Worm (Caenorhabditis elegans) whole organism, L4 larva: Measurements from ENCODE around the gene F25G6.9.
"Not testable (repeated sequence)": the region's sequence is repeated elsewhere in the genome, so short reads cannot be mapped to it uniquely, and the experiment has no call there.

Experiments
- F10B5.3 ChIP-seq: sonication (generic microtip); optimal IDR thresholded peaks from 2 replicates; lab custom pipeline; 2016; ENCODE audit warnings: mild to moderate bottlenecking, missing genetic modification characterization, missing compliant biosample characterization
- F37D6.2 ChIP-seq: sonication (generic microtip); optimal IDR thresholded peaks from 2 replicates; lab custom pipeline; 2016; ENCODE audit warnings: mild to moderate bottlenecking, missing genetic modification characterization, missing compliant biosample characterization
- T26A8.4 ChIP-seq: fragments of 200-800 bp; sonication (Bioruptor generic); IDR thresholded peaks from 2 replicates; pipeline ENCODE4 v1.3.6; 2022; ENCODE audit warnings: missing genetic modification characterization, missing compliant biosample characterization
- Y5F2A.4 ChIP-seq: fragments of 200-800 bp; sonication (Bioruptor generic); optimal IDR thresholded peaks from 2 replicates; lab custom pipeline; 2018; ENCODE audit warnings: mild to moderate bottlenecking, missing genetic modification characterization, missing compliant biosample characterization
- aha-1 ChIP-seq: fragments of 150-350 bp; peaks from one replicate; lab custom pipeline; 2014; ENCODE audit warnings: missing biosample characterization, missing genetic modification characterization
- aly-2 ChIP-seq: sonication (generic microtip); optimal IDR thresholded peaks from 2 replicates; lab custom pipeline; 2018; ENCODE audit warnings: missing biosample characterization, missing genetic modification characterization
- arid-1 ChIP-seq: fragments of 200-800 bp; sonication (Bioruptor generic); conservative IDR thresholded peaks from 2 replicates; pipeline ENCODE4 v1.3.6; 2022; ENCODE audit warnings: missing genetic modification reagents, missing genetic modification characterization, missing compliant biosample characterization
- ceh-82 ChIP-seq: sonication (generic microtip); optimal IDR thresholded peaks from 2 replicates; lab custom pipeline; 2017; ENCODE audit warnings: missing biosample characterization, missing genetic modification characterization
- daf-12 ChIP-seq: fragments of 150-350 bp; optimal IDR thresholded peaks from 2 replicates; lab custom pipeline; 2014; ENCODE audit warnings: missing biosample characterization, missing genetic modification reagents, missing genetic modification characterization
- daf-16 ChIP-seq, 3 experiments: sonication (generic microtip); optimal IDR thresholded peaks; 2 replicates each; lab custom pipeline; 2016 to 2017; ENCODE audit warnings: missing genetic modification characterization in 3 of 3, missing genetic modification reagents in 3 of 3, mild to moderate bottlenecking in 2 of 3, missing compliant biosample characterization in 2 of 3, missing biosample characterization in 1 of 3, moderate library complexity in 1 of 3
- daf-19 ChIP-seq: fragments of 200-800 bp; sonication (Bioruptor generic); conservative IDR thresholded peaks from 2 replicates; pipeline ENCODE4 v1.3.6; 2022; ENCODE audit warnings: missing genetic modification characterization, missing compliant biosample characterization
- dmd-6 ChIP-seq: fragments of 200-800 bp; sonication (Bioruptor generic); IDR thresholded peaks from 2 replicates; pipeline ENCODE4 v1.3.6; 2022; ENCODE audit warnings: missing genetic modification reagents, missing genetic modification characterization, missing compliant biosample characterization
- dmd-9 ChIP-seq: fragments of 200-800 bp; sonication (Bioruptor generic); IDR thresholded peaks from 2 replicates; pipeline ENCODE4 v1.3.6; 2022; ENCODE audit warnings: missing genetic modification reagents, missing genetic modification characterization, missing compliant biosample characterization
- dpl-1 ChIP-seq: fragments of 150-350 bp; optimal IDR thresholded peaks from 2 replicates; lab custom pipeline; 2014; ENCODE audit warnings: missing biosample characterization, missing genetic modification reagents, missing genetic modification characterization
- duxl-1 ChIP-seq: sonication (generic microtip); optimal IDR thresholded peaks from 2 replicates; lab custom pipeline; 2016; ENCODE audit warnings: mild to moderate bottlenecking, missing genetic modification characterization, moderate library complexity, missing compliant biosample characterization; ENCODE audit not compliant: poor library complexity
- egl-43 ChIP-seq: fragments of 200-800 bp; sonication (Bioruptor generic); IDR thresholded peaks from 2 replicates; pipeline ENCODE4 v1.3.6; 2022; ENCODE audit warnings: missing genetic modification reagents, missing genetic modification characterization, missing compliant biosample characterization
- hmg-1.1 ChIP-seq: fragments of 200-800 bp; sonication (Bioruptor generic); IDR thresholded peaks from 2 replicates; pipeline ENCODE4 v1.3.6; 2022; ENCODE audit warnings: missing genetic modification reagents, missing genetic modification characterization, missing compliant biosample characterization
- lin-1 ChIP-seq: fragments of 200-800 bp; sonication (Bioruptor generic); IDR thresholded peaks from 2 replicates; pipeline ENCODE4 v1.3.6; 2022; ENCODE audit warnings: missing genetic modification reagents, missing genetic modification characterization, missing compliant biosample characterization
- lin-29 ChIP-seq: fragments of 200-800 bp; sonication (Bioruptor generic); IDR thresholded peaks from 2 replicates; pipeline ENCODE4 v1.3.6; 2022; ENCODE audit warnings: missing genetic modification reagents, missing genetic modification characterization, missing compliant biosample characterization
- lir-3 ChIP-seq: sonication (generic microtip); optimal IDR thresholded peaks from 2 replicates; lab custom pipeline; 2016; ENCODE audit warnings: mild to moderate bottlenecking, missing genetic modification characterization, missing compliant biosample characterization
- mep-1 ChIP-seq: fragments of 150-350 bp; sonication (generic microtip); optimal IDR thresholded peaks from 3 replicates; lab custom pipeline; 2014; ENCODE audit warnings: missing biosample characterization, missing genetic modification characterization
- mxl-3 ChIP-seq: fragments of 200-800 bp; sonication (Bioruptor generic); optimal IDR thresholded peaks from 2 replicates; lab custom pipeline; 2018; ENCODE audit warnings: mild to moderate bottlenecking, missing genetic modification characterization, missing compliant biosample characterization
- nhr-11 ChIP-seq: fragments of 150-350 bp; optimal IDR thresholded peaks from 2 replicates; lab custom pipeline; 2014; ENCODE audit warnings: missing biosample characterization, missing genetic modification characterization
- nhr-25 ChIP-seq: sonication (generic microtip); optimal IDR thresholded peaks from 2 replicates; lab custom pipeline; 2017; ENCODE audit warnings: missing genetic modification characterization, mild to moderate bottlenecking, missing compliant biosample characterization, antibody characterized with exemption, moderate library complexity, borderline replicate concordance; ENCODE audit not compliant: insufficient read depth
- nhr-28 ChIP-seq: fragments of 150-350 bp; optimal IDR thresholded peaks from 2 replicates; lab custom pipeline; 2014; ENCODE audit warnings: missing biosample characterization, missing genetic modification characterization
- nhr-42 ChIP-seq: fragments of 200-800 bp; sonication (Bioruptor generic); IDR thresholded peaks from 2 replicates; pipeline ENCODE4 v1.3.6; 2022; ENCODE audit warnings: missing genetic modification characterization, missing compliant biosample characterization
- pha-4 ChIP-seq, 2 experiments: fragments of 150-350 bp in 1 of 2; fragments of 200-800 bp in 1 of 2; sonication (Bioruptor generic) in 1 of 2; IDR thresholded peaks in 1 of 2; optimal IDR thresholded peaks in 1 of 2; 2 replicates each; pipeline versions ENCODE4 v1.3.6 to Lab custom; 2014 to 2022; ENCODE audit warnings: missing genetic modification characterization in 2 of 2, missing genetic modification reagents in 2 of 2, missing biosample characterization in 1 of 2, missing compliant biosample characterization in 1 of 2
- php-3 ChIP-seq: fragments of 200-800 bp; sonication (Bioruptor generic); IDR thresholded peaks from 2 replicates; pipeline ENCODE4 v1.3.6; 2022; ENCODE audit warnings: missing genetic modification reagents, missing genetic modification characterization, missing compliant biosample characterization
- rbr-2 ChIP-seq: sonication (generic microtip); optimal IDR thresholded peaks from 2 replicates; lab custom pipeline; 2016; ENCODE audit warnings: missing genotype, missing genetic modification characterization, missing compliant biosample characterization
- set-16 ChIP-seq: fragments of 200-800 bp; sonication (Bioruptor generic); IDR thresholded peaks from 2 replicates; pipeline ENCODE4 v1.3.6; 2022; ENCODE audit warnings: missing genetic modification reagents, missing genetic modification characterization, missing compliant biosample characterization
- tra-1 ChIP-seq: fragments of 200-800 bp; sonication (Bioruptor generic); IDR thresholded peaks from 2 replicates; pipeline ENCODE4 v1.3.6; 2022; ENCODE audit warnings: missing genetic modification reagents, missing genetic modification characterization, missing compliant biosample characterization
- unc-39 ChIP-seq: sonication (generic microtip); optimal IDR thresholded peaks from 2 replicates; lab custom pipeline; 2017; ENCODE audit warnings: missing biosample characterization, missing genetic modification characterization
- zip-2 ChIP-seq: fragments of 150-350 bp; optimal IDR thresholded peaks from 2 replicates; lab custom pipeline; 2014; ENCODE audit warnings: missing biosample characterization, missing genetic modification characterization
- ztf-11 ChIP-seq: fragments of 150-350 bp; optimal IDR thresholded peaks from 2 replicates; lab custom pipeline; 2014; ENCODE audit warnings: missing biosample characterization, missing genetic modification characterization

F25G6.9 gene

DNA sequence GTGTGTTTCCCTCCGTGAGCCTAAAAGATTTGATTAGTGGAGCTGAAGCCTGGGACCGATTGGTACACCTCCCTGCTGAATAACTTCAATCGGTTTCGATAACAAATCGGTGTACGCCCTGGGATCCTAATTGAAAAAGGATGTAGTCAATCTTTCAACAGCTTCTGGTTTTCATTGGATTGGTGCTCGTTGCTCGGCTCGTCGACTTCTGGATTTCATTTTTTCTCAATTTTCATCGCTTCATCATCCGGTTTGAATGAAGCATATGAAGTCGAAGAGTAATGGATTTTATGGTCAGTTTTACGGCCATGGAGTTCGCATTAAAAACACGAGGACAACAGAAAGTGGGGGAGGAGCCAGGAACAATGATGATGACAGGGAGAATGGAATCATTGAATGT is 13.8 kb downstream of the F25G6.9 start:
- TF ChIP-seq mep-1 (tag; lab: Kevin White, UChicago): no peak
- no peak for TF ChIP-seq zip-2
- no peak for TF ChIP-seq lir-3 (tag; lab: Kevin White, UChicago)

ce11 chrV:8552460-8552859 is 17.3 kb downstream of the F25G6.9 start, which contains the start of gene acr-15:
Gene acr-15, plus strand, starts transcription at chrV:8552695.
- TF ChIP-seq nhr-11 (tag; lab: Kevin White, UChicago) (peak; percentile 14), daf-19 (GFP tag; lab: Robert Waterston, UW) (no peak)

DNA sequence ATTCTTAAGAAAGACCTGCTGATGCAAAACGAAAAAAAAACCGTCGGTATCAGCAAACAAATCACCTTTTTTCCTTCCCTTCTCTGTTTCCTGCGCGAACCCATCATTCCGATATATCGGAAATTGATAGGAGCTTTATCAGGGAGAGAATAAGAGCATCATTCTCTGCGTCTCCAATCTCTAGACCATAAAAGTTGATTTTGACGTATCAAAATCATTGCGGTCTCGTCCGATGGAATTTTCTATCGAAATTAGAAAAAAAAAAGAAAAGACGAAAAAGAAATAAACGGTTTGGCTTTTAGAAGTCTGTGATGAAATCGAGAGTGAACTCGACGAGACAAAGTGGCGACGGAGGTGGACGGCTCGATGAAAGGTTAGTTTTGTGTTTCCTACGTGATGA is 20.8 kb downstream of the F25G6.9 start, which contains the start of gene stdh-4:
Gene stdh-4 (plus strand): TSS at position 301 of the 400 bp plus-strand sequence.
- TF ChIP-seq dmd-6 (GFP tag; lab: Robert Waterston, UW): 0 out of 2 replicates have a peak, but pooled peaks have one; percentile 13
- TF ChIP-seq mep-1 (tag; lab: Kevin White, UChicago): no peak

- TF ChIP-seq F37D6.2 (tag; lab: Kevin White, UChicago) (no peak), set-16 (peak; percentile 90)
Measured at ce11 chrV:8545531-8546224, 24.1 kb downstream of the F25G6.9 start, which contains the start of the genes slc-17.8 and asns-1. Gene slc-17.8, minus strand, starts transcription at chrV:8545581. Gene asns-1, plus strand, starts transcription at chrV:8546174.

- TF ChIP-seq arid-1 (GFP tag; lab: Robert Waterston, UW) (no peak), aly-2 (tag; lab: Kevin White, UChicago) (no peak), ceh-82 (tag; lab: Kevin White, UChicago) (no peak), ztf-11 (tag; lab: Kevin White, UChicago) (no peak), nhr-25 (tag; lab: Kevin White, UChicago) (no peak), Y5F2A.4 (GFP tag; lab: Kevin White, UChicago) (no peak)
Measured at ce11 chrV:8537031-8537430, 32.8 kb downstream of the F25G6.9 start, which contains the start of gene otpl-4. Gene otpl-4, plus strand, starts transcription at chrV:8537331.

DNA sequence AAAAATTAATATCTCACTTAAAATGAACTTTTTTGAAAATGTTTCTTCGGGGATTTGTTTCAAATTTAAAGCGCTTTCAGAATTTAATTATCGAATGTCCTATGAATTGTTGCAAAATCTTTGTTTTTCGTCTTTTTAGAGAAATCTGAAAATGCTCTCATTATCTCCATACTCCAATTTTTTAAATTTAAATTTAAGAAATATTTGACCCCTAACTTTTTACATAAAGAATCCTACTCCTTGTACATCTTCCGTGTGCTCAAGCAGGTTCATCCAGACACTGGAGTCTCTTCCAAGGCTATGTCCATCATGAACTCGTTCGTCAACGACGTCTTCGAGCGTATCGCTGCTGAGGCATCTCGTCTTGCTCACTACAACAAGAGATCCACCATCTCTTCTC is 33.6 kb downstream of the F25G6.9 start, which contains the start of gene his-39:
Gene his-39 (plus strand): TSS at position 301 of the 400 bp plus-strand sequence.
- TF ChIP-seq lir-3 (tag; lab: Kevin White, UChicago) (no peak), rbr-2 (no peak), lin-29 (GFP tag; lab: Robert Waterston, UW) (no peak), unc-39 (tag; lab: Kevin White, UChicago) (no peak), nhr-28 (tag; lab: Kevin White, UChicago) (no peak), duxl-1 (no peak), daf-16 (GFP tag; optimal IDR thresholded peaks at IDR 0.05; lab: Kevin White, UChicago) (no peak), daf-16 (tag; optimal IDR thresholded peaks at IDR 0.05; lab: Kevin White, UChicago) (no peak), ceh-82 (tag; lab: Kevin White, UChicago) (no peak), daf-12 (tag; lab: Kevin White, UChicago) (no peak), dpl-1 (no peak)

DNA sequence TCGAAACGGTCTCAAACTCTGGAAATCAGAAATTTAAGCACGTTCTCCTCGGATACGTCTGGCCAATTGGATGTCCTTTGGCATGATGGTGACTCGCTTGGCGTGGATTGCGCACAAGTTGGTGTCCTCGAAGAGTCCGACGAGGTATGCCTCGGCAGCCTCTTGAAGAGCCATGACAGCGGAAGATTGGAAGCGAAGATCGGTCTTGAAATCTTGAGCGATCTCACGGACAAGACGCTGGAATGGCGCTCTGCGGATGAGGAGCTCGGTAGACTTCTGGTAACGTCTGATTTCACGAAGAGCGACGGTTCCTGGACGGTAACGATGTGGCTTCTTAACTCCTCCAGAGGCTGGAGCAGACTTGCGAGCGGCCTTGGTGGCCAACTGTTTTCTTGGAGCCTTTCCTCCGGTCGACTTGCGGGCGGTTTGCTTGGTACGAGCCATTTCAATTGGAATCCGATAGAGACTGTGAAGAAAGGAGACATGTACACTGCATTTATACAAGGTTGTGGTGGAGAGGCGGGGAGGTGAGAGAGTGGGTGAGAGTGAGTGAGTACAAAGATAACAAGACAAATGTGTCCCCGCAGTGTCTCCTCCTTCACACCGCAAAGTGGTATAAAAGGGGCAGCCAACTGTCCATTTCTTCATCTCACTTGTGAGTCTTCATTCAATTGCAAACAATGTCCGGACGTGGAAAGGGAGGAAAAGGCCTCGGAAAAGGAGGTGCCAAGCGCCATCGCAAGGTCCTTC is 35.1 kb downstream of the F25G6.9 start, which contains the start of the genes his-6 and his-5:
Gene his-6 (minus strand): TSS at position 444 of the 750 bp plus-strand sequence.
Gene his-5 (plus strand): TSS at position 681 of the 750 bp plus-strand sequence.
- TF ChIP-seq tra-1 (GFP tag; lab: Robert Waterston, UW): peak; percentile 14; the same call in 1 of the 2 replicates
- TF ChIP-seq nhr-42 (GFP tag; lab: Robert Waterston, UW): peak; percentile 80
- peak; percentile 5 for TF ChIP-seq mxl-3 (GFP tag; lab: Kevin White, UChicago)
- peak; percentile 89 for TF ChIP-seq pha-4 (GFP tag; IDR thresholded peaks at IDR 0.05; lab: Robert Waterston, UW)
- not testable (repeated sequence) for TF ChIP-seq pha-4 (tag; optimal IDR thresholded peaks at IDR 0.05; lab: Kevin White, UChicago)
- TF ChIP-seq lin-1 (GFP tag; lab: Robert Waterston, UW): 0 out of 2 replicates have a peak, but pooled peaks have one; percentile 16
- TF ChIP-seq aha-1: peak; percentile 4
- peak; percentile 30; the same call in 1 of the 2 replicates for TF ChIP-seq hmg-1.1 (GFP tag; lab: Robert Waterston, UW)
- peak; percentile 56; the same call in 1 of the 2 replicates for TF ChIP-seq egl-43 (GFP tag; lab: Robert Waterston, UW)
- TF ChIP-seq php-3 (GFP tag; lab: Robert Waterston, UW): peak; percentile 74; the same call in 1 of the 2 replicates
- TF ChIP-seq duxl-1: peak; percentile 16
- peak; percentile 60 for TF ChIP-seq F10B5.3 (tag; lab: Kevin White, UChicago)
- TF ChIP-seq T26A8.4 (GFP tag; lab: Robert Waterston, UW): peak; percentile 80
- peak; percentile 70 for TF ChIP-seq set-16
- TF ChIP-seq dmd-9 (GFP tag; lab: Robert Waterston, UW): 0 out of 2 replicates have a peak, but pooled peaks have one; percentile 27
- TF ChIP-seq dmd-6 (GFP tag; lab: Robert Waterston, UW): peak; percentile 66
